Fruit fly (Drosophila melanogaster): Measurements from ENCODE around the gene Cyp6d5.

The Cyp6d5 gene

dm6 chr3R:14056320-14057053, 27.5 kb downstream of the Cyp6d5 start, which contains the start of gene foxo (continued):
- TF ChIP-seq CG15601 (tag; optimal IDR thresholded peaks at IDR 0.05) (peak; percentile 79), CG11504 (tag; optimal IDR thresholded peaks at IDR 0.05) (peak; percentile 92), ttk (GFP tag; IDR thresholded peaks at IDR 0.05) (no peak; the same call in 1 of the 2 replicates), CG11723 (GFP tag; optimal IDR thresholded peaks at IDR 0.05) (peak; percentile 72), Xrp1 (GFP tag; IDR thresholded peaks at IDR 0.05) (peak; percentile 49), NC2β (GFP tag; optimal IDR thresholded peaks at IDR 0.05) (no peak), CG7839 (tag; optimal IDR thresholded peaks at IDR 0.05) (peak; percentile 93), BtbVII (GFP tag; optimal IDR thresholded peaks at IDR 0.05) (peak; percentile 90), br (optimal IDR thresholded peaks at IDR 0.05) (no peak), ase (GFP tag; IDR thresholded peaks at IDR 0.05) (0 out of 3 replicates have a peak, but pooled peaks have one; percentile 24), disco-r (GFP tag; optimal IDR thresholded peaks at IDR 0.05) (no peak), ara (GFP tag; IDR thresholded peaks at IDR 0.05) (peak; percentile 29), cato (GFP tag; optimal IDR thresholded peaks at IDR 0.05; ENCODE audit: borderline replicate concordance) (peak; percentile 12), Nf-YC (tag; optimal IDR thresholded peaks at IDR 0.05) (peak; percentile 85), pb (GFP tag; optimal IDR thresholded peaks at IDR 0.05) (no peak), CG3838 (GFP tag; optimal IDR thresholded peaks at IDR 0.05) (no peak), CG32532 (GFP tag; IDR thresholded peaks at IDR 0.05) (peak; percentile 76), Poxn (GFP tag; IDR thresholded peaks at IDR 0.05) (no peak), lbe (GFP tag; optimal IDR thresholded peaks at IDR 0.05) (peak; percentile 20), Hmx (GFP tag; optimal IDR thresholded peaks at IDR 0.05) (no peak), kah (GFP tag; optimal IDR thresholded peaks at IDR 0.05) (peak; percentile 63), sob (GFP tag; IDR thresholded peaks at IDR 0.05) (peak; percentile 41; the same call in 1 of the 2 replicates), CG10366 (GFP tag; IDR thresholded peaks at IDR 0.05) (peak; percentile 49; the same call in 1 of the 2 replicates), exex (tag; optimal IDR thresholded peaks at IDR 0.05) (peak; percentile 24), CG12155 (GFP tag; optimal IDR thresholded peaks at IDR 0.05) (peak; percentile 63), PHDP (tag; optimal IDR thresholded peaks at IDR 0.05) (peak; percentile 88), CG6813 (GFP tag; optimal IDR thresholded peaks at IDR 0.05) (peak; percentile 75), CG1832 (GFP tag; optimal IDR thresholded peaks at IDR 0.05) (no peak), org-1 (GFP tag; optimal IDR thresholded peaks at IDR 0.05) (peak; percentile 82), CG32767 (GFP tag; IDR thresholded peaks at IDR 0.05) (peak; percentile 48; the same call in 1 of the 2 replicates), CG6254 (GFP tag; optimal IDR thresholded peaks at IDR 0.05) (peak; percentile 74), toy (GFP tag; IDR thresholded peaks at IDR 0.05) (no peak), al (GFP tag; IDR thresholded peaks at IDR 0.05) (peak; percentile 50; the same call in 1 of the 2 replicates), tin (GFP tag; optimal IDR thresholded peaks at IDR 0.05) (peak; percentile 46), dmrt11E (tag; optimal IDR thresholded peaks at IDR 0.05) (peak; percentile 18), zen2 (GFP tag; IDR thresholded peaks at IDR 0.05; ENCODE audit: partially characterized antibody) (no peak), CG5245 (GFP tag; optimal IDR thresholded peaks at IDR 0.05) (no peak), CG14441 (GFP tag; IDR thresholded peaks at IDR 0.05) (peak; percentile 67; the same call in 1 of the 2 replicates), CG10543 (GFP tag; optimal IDR thresholded peaks at IDR 0.05) (peak; percentile 35), H2.0 (GFP tag; IDR thresholded peaks at IDR 0.05) (0 out of 2 replicates have a peak, but pooled peaks have one; percentile 21), run (tag; optimal IDR thresholded peaks at IDR 0.05) (peak; percentile 61), CG9437 (GFP tag; optimal IDR thresholded peaks at IDR 0.05) (peak; percentile 84), ato (GFP tag; IDR thresholded peaks at IDR 0.05; ENCODE audit: partially characterized antibody) (0 out of 2 replicates have a peak, but pooled peaks have one; percentile 32), CG9215 (GFP tag; IDR thresholded peaks at IDR 0.05) (no peak), vvl (GFP tag; IDR thresholded peaks at IDR 0.05) (peak; percentile 53), B-H2 (GFP tag; optimal IDR thresholded peaks at IDR 0.05) (peak; percentile 35), sqz (GFP tag; optimal IDR thresholded peaks at IDR 0.05) (peak; percentile 62), jing (GFP tag; optimal IDR thresholded peaks at IDR 0.05) (peak; percentile 9), Aef1 (GFP tag; IDR thresholded peaks at IDR 0.05) (peak; percentile 39; the same call in 2 of the 3 replicates)

Measured in whole organism, embryonic.